Worm (Caenorhabditis elegans): ENCODE measurements around the gene M03F4.6.

M03F4.6 gene

DNA sequence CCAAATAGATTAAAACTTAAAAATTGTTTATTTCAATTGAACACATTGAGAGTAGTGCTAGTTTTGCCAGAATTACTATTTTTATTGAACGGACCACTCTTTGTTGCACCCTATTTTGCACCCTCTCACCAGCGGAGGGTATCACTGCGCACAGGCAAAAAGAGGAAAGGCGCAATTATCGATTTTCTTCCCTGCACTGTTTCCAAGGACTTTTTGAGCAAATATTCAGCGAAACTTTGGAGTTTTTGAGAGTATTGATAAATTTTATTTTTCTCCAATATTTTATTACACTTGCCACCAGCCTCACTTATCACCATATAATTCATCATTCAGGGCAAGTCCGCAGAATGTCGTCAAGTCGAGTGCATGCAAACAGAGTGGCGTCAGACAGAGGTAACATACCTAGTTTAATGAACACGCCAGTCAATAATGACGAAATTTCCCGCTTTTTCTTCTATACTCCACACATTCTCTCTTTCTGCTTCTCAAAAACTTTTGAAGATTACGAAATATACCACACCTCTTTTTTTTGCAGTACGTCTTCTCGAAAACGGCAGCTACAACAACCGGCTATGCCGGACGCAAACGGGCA, 49.0 kb upstream of the M03F4.6 start (continued):
- TF ChIP-seq him-1 (tag; optimal IDR thresholded peaks at IDR 0.05) (no peak), nfya-1 (tag; optimal IDR thresholded peaks at IDR 0.05; ENCODE audit: borderline replicate concordance, insufficient read depth) (no peak), Y53F4B.3 (GFP tag; IDR thresholded peaks at IDR 0.05) (no peak), mcd-1 (GFP tag; IDR thresholded peaks at IDR 0.05) (no peak), let-607 (tag; optimal IDR thresholded peaks at IDR 0.05) (peak; percentile 54 to 83), mel-28 (tag; optimal IDR thresholded peaks at IDR 0.05; ENCODE audit: borderline replicate concordance) (no peak), lin-26 (GFP tag; IDR thresholded peaks at IDR 0.05) (no peak), B0336.3 (GFP tag; IDR thresholded peaks at IDR 0.05) (no peak), ceh-100 (GFP tag; IDR thresholded peaks at IDR 0.05) (no peak), T26A5.8 (tag; optimal IDR thresholded peaks at IDR 0.05) (no peak), aptf-2 (GFP tag; conservative IDR thresholded peaks at IDR 0.05) (no peak)

DNA sequence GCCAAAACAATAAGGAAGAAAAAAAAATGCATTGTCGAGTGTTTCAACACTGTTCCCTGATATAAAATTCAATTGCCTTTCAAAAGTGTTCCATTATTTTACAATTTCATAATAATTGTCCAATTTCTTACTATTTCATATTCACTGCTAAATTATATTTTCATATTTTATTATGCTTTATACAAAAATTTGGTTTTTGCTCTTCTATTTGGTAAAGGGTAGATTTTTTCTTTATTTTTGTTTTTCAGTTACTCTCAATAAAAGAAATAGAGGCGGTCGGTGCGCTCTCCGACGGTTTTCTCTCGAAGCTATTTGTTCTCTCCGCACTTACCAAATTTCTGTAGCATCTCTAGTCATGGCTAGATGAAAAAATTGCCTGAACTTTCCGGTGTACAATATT, 48.5 kb upstream of the M03F4.6 start, which contains the start of gene sek-3:
TSS of gene sek-3 (plus strand) at position 301 of the 400 bp plus-strand sequence.
- no peak for TF ChIP-seq ama-1 (optimal IDR thresholded peaks at IDR 0.05)
- TF ChIP-seq ama-1 (GFP tag; optimal IDR thresholded peaks at IDR 0.05), result no peak
- TF ChIP-seq ceh-100 (GFP tag; IDR thresholded peaks at IDR 0.05), result no peak
- TF ChIP-seq dox-1 (GFP tag; IDR thresholded peaks at IDR 0.05), result no peak
- TF ChIP-seq aptf-2 (GFP tag; conservative IDR thresholded peaks at IDR 0.05), result no peak
- no peak for TF ChIP-seq hlh-12 (tag; optimal IDR thresholded peaks at IDR 0.05)
- no peak for TF ChIP-seq F57C9.4 (tag; optimal IDR thresholded peaks at IDR 0.05)
- no peak for TF ChIP-seq attf-3 (GFP tag; conservative IDR thresholded peaks at IDR 0.05)
- TF ChIP-seq ceh-58 (GFP tag; IDR thresholded peaks at IDR 0.05), result no peak
- TF ChIP-seq ccch-3 (GFP tag; optimal IDR thresholded peaks at IDR 0.05), result no peak
- no peak for TF ChIP-seq xnd-1 (tag; optimal IDR thresholded peaks at IDR 0.05)
- no peak for TF ChIP-seq nhr-90 (tag; optimal IDR thresholded peaks at IDR 0.05)
- no peak for TF ChIP-seq hmg-1.2 (GFP tag; IDR thresholded peaks at IDR 0.05)
- no peak for TF ChIP-seq gei-17 (GFP tag; optimal IDR thresholded peaks at IDR 0.05)
- no peak for TF ChIP-seq hlh-26 (GFP tag; conservative IDR thresholded peaks at IDR 0.05)
- no peak for TF ChIP-seq attf-6 (GFP tag; IDR thresholded peaks at IDR 0.05)
- no peak for TF ChIP-seq nhr-80 (tag; optimal IDR thresholded peaks at IDR 0.05)
- no peak for TF ChIP-seq nfya-2 (GFP tag; IDR thresholded peaks at IDR 0.05)
- no peak for TF ChIP-seq lin-26 (GFP tag; IDR thresholded peaks at IDR 0.05)
- TF ChIP-seq unc-130 (GFP tag; optimal IDR thresholded peaks at IDR 0.05), result no peak

DNA sequence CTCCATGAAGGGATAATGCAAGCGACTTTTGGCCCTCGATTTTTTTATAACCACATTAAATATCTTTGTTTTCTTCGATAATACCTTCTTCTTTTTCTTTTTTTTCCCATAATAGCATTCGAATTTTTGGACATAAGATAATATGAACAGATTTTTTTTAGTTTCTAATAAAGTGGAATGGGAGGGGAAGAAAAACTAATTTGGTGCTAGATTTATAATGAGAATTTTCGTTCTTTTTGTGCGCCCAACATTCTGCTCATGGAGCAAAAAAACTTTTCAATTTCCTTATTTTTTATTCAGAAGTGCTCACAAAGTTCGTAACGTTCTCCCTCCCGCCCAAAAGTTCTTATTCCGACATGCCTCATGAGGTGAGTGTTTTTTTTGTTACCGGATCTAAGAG, 46.6 kb upstream of the M03F4.6 start, which contains the start of gene ZC449.8:
TSS of gene ZC449.8 (plus strand) at position 301 of the 400 bp plus-strand sequence.
- TF ChIP-seq nfya-2 (GFP tag; IDR thresholded peaks at IDR 0.05) (no peak), nhr-90 (tag; optimal IDR thresholded peaks at IDR 0.05) (no peak), ekl-4 (GFP tag; IDR thresholded peaks at IDR 0.05) (no peak), ztf-3 (GFP tag; optimal IDR thresholded peaks at IDR 0.05) (no peak)

DNA sequence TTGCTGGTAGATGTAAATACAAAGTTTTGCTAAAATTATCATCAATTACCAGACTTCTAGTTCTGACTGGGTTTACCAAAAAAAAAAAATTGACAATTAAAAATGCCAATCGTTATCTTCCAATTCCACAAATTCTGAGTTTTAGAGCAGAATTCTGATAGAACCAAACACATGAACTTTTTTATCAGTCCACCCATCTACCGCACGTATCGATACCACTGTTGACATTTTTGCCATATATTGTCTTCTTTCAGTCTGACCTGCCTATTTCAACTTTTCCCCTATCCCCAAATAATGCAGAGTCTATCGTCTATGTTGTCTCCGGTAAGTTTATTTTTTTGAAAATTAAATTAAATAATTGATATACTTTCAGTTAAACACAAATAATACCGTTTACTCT, 44.7 kb upstream of the M03F4.6 start, which contains the start of gene ZC449.7:
TSS of gene ZC449.7 (plus strand) at position 249 of the 400 bp plus-strand sequence.
- TF ChIP-seq ceh-100 (GFP tag; IDR thresholded peaks at IDR 0.05) (no peak), nhr-80 (tag; optimal IDR thresholded peaks at IDR 0.05) (peak; percentile 83)

DNA sequence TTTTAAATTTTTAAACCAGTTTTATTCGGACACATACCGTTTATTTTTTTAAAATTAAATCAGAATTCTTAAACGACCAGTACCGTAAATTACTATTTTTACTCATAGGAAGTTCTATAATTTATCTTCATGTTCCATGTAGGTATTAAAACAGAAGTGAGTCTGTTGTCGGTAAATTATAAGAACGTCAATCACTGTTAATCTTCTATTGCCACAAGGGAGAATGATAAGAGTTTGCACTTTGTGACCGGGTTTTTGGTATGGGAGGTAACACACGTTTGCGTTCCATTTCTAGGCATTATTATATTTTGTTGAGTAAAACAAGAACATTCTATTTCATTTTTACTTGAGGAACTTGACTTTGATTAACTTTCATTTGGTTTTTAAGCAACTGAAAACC, 39.9 kb upstream of the M03F4.6 start, which contains the start of gene hsd-3:
TSS of gene hsd-3 (plus strand) at position 301 of the 400 bp plus-strand sequence.
- TF ChIP-seq atf-7 (tag; optimal IDR thresholded peaks at IDR 0.05), result no peak
- TF ChIP-seq B0336.3 (GFP tag; IDR thresholded peaks at IDR 0.05), result no peak
- no peak for TF ChIP-seq zim-3 (tag; optimal IDR thresholded peaks at IDR 0.05)
- peak; percentile 5 for TF ChIP-seq nhr-80 (tag; optimal IDR thresholded peaks at IDR 0.05)
- TF ChIP-seq madf-3 (GFP tag; IDR thresholded peaks at IDR 0.05), result no peak
- TF ChIP-seq dpff-1 (tag; optimal IDR thresholded peaks at IDR 0.05), result no peak

Data from whole organism, young adult.